ENCODE assay signal across 3 fruit fly cellular contexts in genomic region chr2L:7828901-7829300, dm6.
TF ChIP-seq lines count a peak whose summit lies in the region.

No protein-coding gene starts in this region.

TF ChIP-seq in whole organism, embryonic, 481 proteins besides CTCF, POLR2A, EP300 and RAD21 (continued from another document and continues in another):
- TF ChIP-seq CG17359 (tag; optimal IDR thresholded peaks at IDR 0.05; lab: Kevin White, UChicago) (peak; percentile 38), CG13296 (GFP tag; optimal IDR thresholded peaks at IDR 0.05; lab: Kevin White, UChicago) (peak; percentile 47), nom (GFP tag; optimal IDR thresholded peaks at IDR 0.05; lab: Kevin White, UChicago) (peak; percentile 8), ftz-f1 (GFP tag; optimal IDR thresholded peaks at IDR 0.05; lab: Kevin White, UChicago) (peak; percentile 70), mirr (GFP tag; optimal IDR thresholded peaks at IDR 0.05; lab: Kevin White, UChicago) (peak; percentile 27), CG6689 (GFP tag; IDR thresholded peaks at IDR 0.05; lab: Robert Waterston, UW) (peak; percentile 47; the same call in 1 of the 2 replicates), CG1647 (GFP tag; optimal IDR thresholded peaks at IDR 0.05; lab: Kevin White, UChicago) (no peak), nau (GFP tag; optimal IDR thresholded peaks at IDR 0.05; lab: Kevin White, UChicago) (peak; percentile 48), Asciz (GFP tag; optimal IDR thresholded peaks at IDR 0.05; lab: Kevin White, UChicago) (peak; percentile 46), CG32772 (GFP tag; IDR thresholded peaks at IDR 0.05; lab: Robert Waterston, UW) (peak; percentile 57; the same call in 1 of the 2 replicates), CG8290 (GFP tag; optimal IDR thresholded peaks at IDR 0.05; lab: Kevin White, UChicago) (no peak), CG8290 (tag; optimal IDR thresholded peaks at IDR 0.05; lab: Kevin White, UChicago) (peak in 1 of 2 experiments; percentile 45), bab2 (GFP tag; optimal IDR thresholded peaks at IDR 0.05; lab: Kevin White, UChicago) (no peak), CG12659 (GFP tag; optimal IDR thresholded peaks at IDR 0.05; lab: Kevin White, UChicago) (no peak), CG6813 (GFP tag; optimal IDR thresholded peaks at IDR 0.05; lab: Kevin White, UChicago) (peak; percentile 61), PHDP (tag; optimal IDR thresholded peaks at IDR 0.05; lab: Kevin White, UChicago) (peak; percentile 11), cg (GFP tag; optimal IDR thresholded peaks at IDR 0.05; lab: Kevin White, UChicago) (peak; percentile 70), GATAe (GFP tag; conservative IDR thresholded peaks at IDR 0.05; lab: Robert Waterston, UW) (no peak), Trl (optimal IDR thresholded peaks at IDR 0.05; lab: Kevin White, UChicago) (peak; percentile 93), Trl (GFP tag; optimal IDR thresholded peaks at IDR 0.05; lab: Kevin White, UChicago) (peak; percentile 39), Dad (GFP tag; optimal IDR thresholded peaks at IDR 0.05; lab: Kevin White, UChicago) (no peak), eyg (GFP tag; optimal IDR thresholded peaks at IDR 0.05; lab: Kevin White, UChicago) (no peak), Hr78 (GFP tag; optimal IDR thresholded peaks at IDR 0.05; lab: Kevin White, UChicago) (peak in 1 of 2 experiments; percentile 43), lab (GFP tag; optimal IDR thresholded peaks at IDR 0.05; lab: Kevin White, UChicago) (peak; percentile 23), kni (GFP tag; optimal IDR thresholded peaks at IDR 0.05; lab: Kevin White, UChicago) (peak; percentile 4), CG1603 (tag; optimal IDR thresholded peaks at IDR 0.05; lab: Kevin White, UChicago) (peak; percentile 26), Xrp1 (GFP tag; IDR thresholded peaks at IDR 0.05; lab: Robert Waterston, UW) (0 out of 2 replicates have a peak, but pooled peaks have one; percentile 17), pfk (GFP tag; optimal IDR thresholded peaks at IDR 0.05; lab: Kevin White, UChicago) (peak; percentile 7), yki (optimal IDR thresholded peaks at IDR 0.05; lab: Kevin White, UChicago) (peak; percentile 51), bigmax (GFP tag; optimal IDR thresholded peaks at IDR 0.05; lab: Kevin White, UChicago) (peak; percentile 96), sqz (GFP tag; optimal IDR thresholded peaks at IDR 0.05; lab: Kevin White, UChicago) (peak; percentile 17), CG2875 (GFP tag; optimal IDR thresholded peaks at IDR 0.05; lab: Kevin White, UChicago) (peak; percentile 13), CG11398 (GFP tag; optimal IDR thresholded peaks at IDR 0.05; lab: Kevin White, UChicago) (peak; percentile 22), CG17385 (GFP tag; optimal IDR thresholded peaks at IDR 0.05; lab: Kevin White, UChicago) (peak; percentile 22), CG14710 (tag; optimal IDR thresholded peaks at IDR 0.05; lab: Kevin White, UChicago) (peak; percentile 27), gcm (GFP tag; optimal IDR thresholded peaks at IDR 0.05; lab: Kevin White, UChicago) (peak; percentile 47), CG34422 (GFP tag; IDR thresholded peaks at IDR 0.05; lab: Robert Waterston, UW) (peak; percentile 19; the same call in 1 of the 3 replicates), so (GFP tag; IDR thresholded peaks at IDR 0.05; lab: Robert Waterston, UW) (peak; percentile 24; the same call in 1 of the 3 replicates), CG34224 (GFP tag; IDR thresholded peaks at IDR 0.05; lab: Robert Waterston, UW; ENCODE audit: partially characterized antibody) (0 out of 3 replicates have a peak, but pooled peaks have one; percentile 10), chinmo (GFP tag; IDR thresholded peaks at IDR 0.05; lab: Robert Waterston, UW; ENCODE audit: partially characterized antibody) (peak; percentile 80; the same call in 2 of the 4 replicates), CG5180 (GFP tag; optimal IDR thresholded peaks at IDR 0.05; lab: Kevin White, UChicago) (peak; percentile 31), CG7271 (tag; optimal IDR thresholded peaks at IDR 0.05; lab: Kevin White, UChicago) (no peak)

TF ChIP-seq in whole organism, prepupa, 60 proteins besides CTCF, POLR2A, EP300 and RAD21 (continued from another document):
- TF ChIP-seq Eip78C (GFP tag; lab: Kevin White, UChicago) (peak; percentile 66), CG6276 (GFP tag; optimal IDR thresholded peaks at IDR 0.05; lab: Kevin White, UChicago) (peak; percentile 32), CG6854 (GFP tag; optimal IDR thresholded peaks at IDR 0.05; lab: Kevin White, UChicago) (no peak), CG8632 (GFP tag; optimal IDR thresholded peaks at IDR 0.05; lab: Kevin White, UChicago) (no peak), acj6 (GFP tag; optimal IDR thresholded peaks at IDR 0.05; lab: Kevin White, UChicago) (no peak), CG6163 (GFP tag; IDR thresholded peaks at IDR 0.05; lab: Robert Waterston, UW) (peak; percentile 60), CG32006 (GFP tag; optimal IDR thresholded peaks at IDR 0.05; lab: Kevin White, UChicago) (no peak), fd85E (GFP tag; optimal IDR thresholded peaks at IDR 0.05; lab: Kevin White, UChicago) (no peak), dac (GFP tag; optimal IDR thresholded peaks at IDR 0.05; lab: Kevin White, UChicago) (no peak), OdsH (GFP tag; optimal IDR thresholded peaks at IDR 0.05; lab: Kevin White, UChicago) (no peak)

TF ChIP-seq in whole organism, wandering third instar larva, 38 proteins besides CTCF, POLR2A, EP300 and RAD21 (continued from another document):
- TF ChIP-seq dl (GFP tag; optimal IDR thresholded peaks at IDR 0.05; lab: Kevin White, UChicago; ENCODE audit: insufficient read depth in 1 of 2, partially characterized antibody in 2 of 2) (peak; percentile 54 to 55), pan (optimal IDR thresholded peaks at IDR 0.05; lab: Kevin White, UChicago) (no peak), Dif (GFP tag; optimal IDR thresholded peaks at IDR 0.05; lab: Kevin White, UChicago; ENCODE audit: partially characterized antibody) (peak; percentile 88), sage (GFP tag; optimal IDR thresholded peaks at IDR 0.05; lab: Kevin White, UChicago) (no peak), lola (GFP tag; optimal IDR thresholded peaks at IDR 0.05; lab: Kevin White, UChicago) (no peak)
TF ChIP-seq in whole organism, wandering third instar larva: peak in this region for 7.
